Worm (Caenorhabditis elegans) whole organism, L1 larva: ENCODE measurements around the gene rhgf-1.

Source experiments
- ama-1 ChIP-seq: fragments of 150-350 bp; optimal IDR thresholded peaks from 2 replicates; lab custom pipeline; 2014
- efl-1 ChIP-seq, 4 experiments: fragments of 150-350 bp; optimal IDR thresholded peaks in 3 of 4; peaks in 1 of 4; 1 replicate in 1 of 4; 2 replicates in 3 of 4; lab custom pipeline; 2014; ENCODE audit warnings: missing biosample characterization in 2 of 4, missing genetic modification characterization in 2 of 4, missing genetic modification reagents in 2 of 4
- elt-2 ChIP-seq: sonication (generic microtip); optimal IDR thresholded peaks from 2 replicates; lab custom pipeline; 2016; ENCODE audit warnings: missing genetic modification characterization, mild to moderate bottlenecking, inconsistent platforms, missing compliant biosample characterization, missing genetic modification reagents
- grh-1 ChIP-seq: fragments of 200-800 bp; sonication (Bioruptor generic); IDR thresholded peaks from 2 replicates; pipeline ENCODE4 v1.3.6; 2022; ENCODE audit warnings: missing genetic modification reagents, missing genetic modification characterization, missing compliant biosample characterization
- irx-1 ChIP-seq: sonication (generic microtip); optimal IDR thresholded peaks from 2 replicates; lab custom pipeline; 2016; ENCODE audit warnings: missing genetic modification characterization, missing compliant biosample characterization
- lin-13 ChIP-seq: fragments of 150-350 bp; optimal IDR thresholded peaks from 2 replicates; lab custom pipeline; 2014; ENCODE audit warnings: missing biosample characterization, missing genetic modification reagents, missing genetic modification characterization
- lin-39 ChIP-seq: fragments of 150-350 bp; optimal IDR thresholded peaks from 2 replicates; lab custom pipeline; 2014; ENCODE audit warnings: missing biosample characterization, missing genetic modification reagents, missing genetic modification characterization
- nhr-12 ChIP-seq: sonication (generic microtip); optimal IDR thresholded peaks from 2 replicates; lab custom pipeline; 2017; ENCODE audit warnings: missing biosample characterization, missing genetic modification characterization
- nhr-237 ChIP-seq: fragments of 150-350 bp; optimal IDR thresholded peaks from 2 replicates; lab custom pipeline; 2014; ENCODE audit warnings: missing biosample characterization, missing genetic modification characterization
- nhr-28 ChIP-seq: fragments of 150-350 bp; optimal IDR thresholded peaks from 2 replicates; lab custom pipeline; 2014; ENCODE audit warnings: missing biosample characterization, missing genetic modification characterization
- snpc-4 ChIP-seq: fragments of 150-350 bp; optimal IDR thresholded peaks from 2 replicates; lab custom pipeline; 2014; ENCODE audit warnings: missing biosample characterization, missing genetic modification characterization
- sox-4 ChIP-seq: sonication (generic microtip); optimal IDR thresholded peaks from 2 replicates; lab custom pipeline; 2016; ENCODE audit warnings: missing genetic modification characterization, missing compliant biosample characterization
- unc-30 ChIP-seq: sonication (generic microtip); optimal IDR thresholded peaks from 2 replicates; lab custom pipeline; 2017; ENCODE audit warnings: missing biosample characterization, missing genetic modification characterization
- ztf-11 ChIP-seq, 2 experiments: sonication (generic microtip); optimal IDR thresholded peaks; 2 replicates each; lab custom pipeline; 2016 to 2017; ENCODE audit warnings: missing genetic modification characterization in 2 of 2, missing biosample characterization in 1 of 2, missing compliant biosample characterization in 1 of 2

DNA sequence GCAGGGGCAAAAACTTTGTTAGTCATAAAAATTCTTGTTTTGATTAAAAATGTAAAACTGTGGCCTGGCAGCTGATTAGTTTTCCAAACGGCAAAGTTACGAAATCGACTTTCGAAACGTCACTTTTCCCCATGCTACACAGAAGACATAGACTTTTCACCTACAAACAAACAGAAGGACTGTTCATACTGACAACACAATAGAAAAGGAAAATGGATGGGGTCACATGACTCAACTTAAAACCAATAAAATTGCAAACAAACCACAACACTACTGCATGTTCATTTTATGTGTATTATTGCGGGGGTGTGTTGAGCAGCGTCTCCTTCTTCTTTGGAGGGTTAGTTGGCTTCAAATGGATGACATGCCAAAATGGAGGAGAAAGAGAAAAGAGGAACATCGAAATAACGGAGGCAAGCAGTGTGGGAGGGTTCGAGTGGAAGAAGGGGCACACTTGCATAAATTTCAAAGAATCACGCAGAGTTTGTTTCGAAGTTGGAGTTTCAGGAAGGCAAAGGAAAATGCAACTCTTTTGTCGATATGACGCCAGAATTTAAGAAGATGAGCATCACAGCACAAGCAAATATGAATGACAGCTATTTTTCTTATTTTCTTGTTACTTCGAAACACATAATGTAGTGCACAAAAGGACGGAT, 33.5 kb downstream of the rhgf-1 start:
- no peak for TF ChIP-seq lin-39 (tag; lab: Kevin White, UChicago)
- no peak for TF ChIP-seq lin-13
- no peak for TF ChIP-seq unc-30 (tag; lab: Kevin White, UChicago)
- no peak for TF ChIP-seq sox-4 (tag; lab: Kevin White, UChicago)
- no peak for TF ChIP-seq snpc-4 (tag; lab: Kevin White, UChicago)
- no peak for TF ChIP-seq nhr-28 (tag; lab: Kevin White, UChicago)
- TF ChIP-seq grh-1 (GFP tag; lab: Robert Waterston, UW): no peak
- TF ChIP-seq ztf-11 (tag; optimal IDR thresholded peaks at IDR 0.05; lab: Kevin White, UChicago): no peak
- peak in 1 of 2 experiments; percentile 11 for TF ChIP-seq efl-1 (optimal IDR thresholded peaks at IDR 0.05; lab: Kevin White, UChicago)
- TF ChIP-seq efl-1 (GFP tag; optimal IDR thresholded peaks at IDR 0.05 in 1 of 2; lab: Kevin White, UChicago): peak; percentile 8 to 48
- TF ChIP-seq nhr-12: no peak
- TF ChIP-seq nhr-237 (tag; lab: Kevin White, UChicago): no peak
- TF ChIP-seq ama-1 (lab: Kevin White, UChicago): peak; percentile 33
- TF ChIP-seq irx-1 (tag; lab: Kevin White, UChicago): no peak
- no peak for TF ChIP-seq elt-2 (tag; lab: Kevin White, UChicago)
